Worm (Caenorhabditis elegans): ENCODE data around the gene F18G5.6.

The F18G5.6 gene

ce11 chrX:9225273-9225672 is 38.9 kb downstream of the F18G5.6 start:
- TF ChIP-seq pqm-1 (tag; optimal IDR thresholded peaks at IDR 0.05) = peak; percentile 45
- TF ChIP-seq egl-27 (tag; optimal IDR thresholded peaks at IDR 0.05) = peak; percentile 53
- peak; percentile 19 for TF ChIP-seq hmg-11 (tag; optimal IDR thresholded peaks at IDR 0.05)
- TF ChIP-seq nhr-43 (tag; optimal IDR thresholded peaks at IDR 0.05; ENCODE audit: poor library complexity, severe bottlenecking) = peak; percentile 20
- peak; percentile 1 for TF ChIP-seq elt-1 (tag; optimal IDR thresholded peaks at IDR 0.05)
- no peak for TF ChIP-seq ama-1 (optimal IDR thresholded peaks at IDR 0.05)
- TF ChIP-seq lsy-12 (tag; optimal IDR thresholded peaks at IDR 0.05) = peak; percentile 15
- peak; percentile 69 for TF ChIP-seq pha-4 (tag; optimal IDR thresholded peaks at IDR 0.05)
- TF ChIP-seq elt-2 (tag; optimal IDR thresholded peaks at IDR 0.05) = peak; percentile 60
- TF ChIP-seq ZK546.5 (tag; optimal IDR thresholded peaks at IDR 0.05) = no peak
- TF ChIP-seq nhr-25 (tag; optimal IDR thresholded peaks at IDR 0.05) = peak; percentile 68
- no peak for TF ChIP-seq nhr-12 (tag; optimal IDR thresholded peaks at IDR 0.05)
- TF ChIP-seq nhr-23 (tag; optimal IDR thresholded peaks at IDR 0.05) = peak; percentile 11
- peak; percentile 14 for TF ChIP-seq jun-1 (tag; optimal IDR thresholded peaks at IDR 0.05)
- no peak for TF ChIP-seq daf-12 (tag; optimal IDR thresholded peaks at IDR 0.05)

ce11 chrX:9213873-9214341 is 50.2 kb downstream of the F18G5.6 start, which contains the start of gene C35B8.3:
Gene C35B8.3 (plus strand): TSS chrX:9213923.
- TF ChIP-seq pha-4 (tag; optimal IDR thresholded peaks at IDR 0.05) = peak; percentile 31
- peak; percentile 7 for TF ChIP-seq lsy-12 (tag; optimal IDR thresholded peaks at IDR 0.05)
- TF ChIP-seq elt-2 (tag; optimal IDR thresholded peaks at IDR 0.05) = peak; percentile 86
- no peak for TF ChIP-seq sea-2 (GFP tag; optimal IDR thresholded peaks at IDR 0.05)
- TF ChIP-seq R02D3.7 (tag; optimal IDR thresholded peaks at IDR 0.05) = no peak
- peak; percentile 76 for TF ChIP-seq jun-1 (tag; optimal IDR thresholded peaks at IDR 0.05)
- peak; percentile 80 for TF ChIP-seq nhr-23 (tag; optimal IDR thresholded peaks at IDR 0.05)
- TF ChIP-seq ceh-28 (tag; optimal IDR thresholded peaks at IDR 0.05) = peak; percentile 18
- TF ChIP-seq pqm-1 (tag; optimal IDR thresholded peaks at IDR 0.05) = peak; percentile 54
- peak; percentile 46 for TF ChIP-seq mdl-1 (tag; optimal IDR thresholded peaks at IDR 0.05)
- TF ChIP-seq nhr-67 (tag; optimal IDR thresholded peaks at IDR 0.05) = no peak
- peak; percentile 52 for TF ChIP-seq nhr-25 (tag; optimal IDR thresholded peaks at IDR 0.05)
- TF ChIP-seq nhr-43 (tag; optimal IDR thresholded peaks at IDR 0.05; ENCODE audit: poor library complexity, severe bottlenecking) = peak; percentile 69

- no peak for TF ChIP-seq egl-5 (tag; optimal IDR thresholded peaks at IDR 0.05)
- no peak for TF ChIP-seq lsy-12 (tag; optimal IDR thresholded peaks at IDR 0.05)
- TF ChIP-seq elt-2 (tag; optimal IDR thresholded peaks at IDR 0.05) = peak; percentile 79
- no peak for TF ChIP-seq nhr-25 (tag; optimal IDR thresholded peaks at IDR 0.05)
- no peak for TF ChIP-seq snpc-4 (tag; optimal IDR thresholded peaks at IDR 0.05)
- TF ChIP-seq unc-62 (GFP tag; optimal IDR thresholded peaks at IDR 0.05) = no peak
- TF ChIP-seq nhr-12 (tag; optimal IDR thresholded peaks at IDR 0.05) = no peak
- no peak for TF ChIP-seq nhr-23 (tag; optimal IDR thresholded peaks at IDR 0.05)
- TF ChIP-seq egl-27 (tag; optimal IDR thresholded peaks at IDR 0.05) = no peak
- TF ChIP-seq nhr-28 (tag; optimal IDR thresholded peaks at IDR 0.05) = no peak
- peak; percentile 23 for TF ChIP-seq pha-4 (tag; optimal IDR thresholded peaks at IDR 0.05)
- TF ChIP-seq pqm-1 (tag; optimal IDR thresholded peaks at IDR 0.05) = peak; percentile 61
Measured at ce11 chrX:9212675-9213074, 51.5 kb downstream of the F18G5.6 start.

Data from whole organism, L3 larva.